Fruit fly (Drosophila melanogaster) whole organism, adult: ENCODE measurements around the gene CG18095.

Experiments
- CG11617 ChIP-seq: fragments of 200-800 bp; sonication (Bioruptor generic); optimal IDR thresholded peaks from 2 replicates; lab custom pipeline; 2017; ENCODE audit warnings: mild to moderate bottlenecking, missing biosample characterization, missing genetic modification reagents, missing genetic modification characterization
- CG12768 ChIP-seq: fragments of 200-800 bp; sonication (Bioruptor generic); optimal IDR thresholded peaks from 2 replicates; lab custom pipeline; 2017; ENCODE audit warnings: missing biosample characterization, missing genetic modification characterization, mild to moderate bottlenecking, moderate library complexity, missing genetic modification reagents
- CG14711 ChIP-seq: fragments of 200-800 bp; sonication (Bioruptor generic); optimal IDR thresholded peaks from 2 replicates; lab custom pipeline; 2018; ENCODE audit warnings: missing biosample characterization, mild to moderate bottlenecking, missing genetic modification characterization, moderate library complexity
- CG1620 ChIP-seq: fragments of 200-800 bp; sonication (Bioruptor generic); optimal IDR thresholded peaks from 2 replicates; lab custom pipeline; 2016; ENCODE audit warnings: missing biosample characterization, missing genetic modification characterization
- CG33017 ChIP-seq: fragments of 200-800 bp; sonication (Bioruptor generic); optimal IDR thresholded peaks from 2 replicates; lab custom pipeline; 2018; ENCODE audit warnings: missing biosample characterization, mild to moderate bottlenecking, missing genetic modification characterization, moderate library complexity
- CG5204 ChIP-seq: fragments of 200-800 bp; sonication (Bioruptor generic); optimal IDR thresholded peaks from 2 replicates; lab custom pipeline; 2016; ENCODE audit warnings: missing biosample characterization, missing genetic modification characterization
- CG7045 ChIP-seq: fragments of 200-800 bp; sonication (Bioruptor generic); optimal IDR thresholded peaks from 2 replicates; lab custom pipeline; 2017; ENCODE audit warnings: missing biosample characterization, mild to moderate bottlenecking, missing genetic modification characterization
- CG7101 ChIP-seq: fragments of 200-800 bp; sonication (Bioruptor generic); optimal IDR thresholded peaks from 2 replicates; lab custom pipeline; 2018; ENCODE audit warnings: missing biosample characterization, mild to moderate bottlenecking, missing genetic modification characterization, moderate library complexity
- Clk ChIP-seq: fragments of 200-800 bp; sonication (Bioruptor generic); optimal IDR thresholded peaks from 2 replicates; lab custom pipeline; 2017; ENCODE audit warnings: missing biosample characterization, missing genetic modification characterization
- Crg-1 ChIP-seq: fragments of 200-800 bp; sonication (Bioruptor generic); optimal IDR thresholded peaks from 2 replicates; lab custom pipeline; 2016; ENCODE audit warnings: missing biosample characterization, missing genetic modification characterization
- Hr96 ChIP-seq: fragments of 200-800 bp; sonication (Bioruptor generic); optimal IDR thresholded peaks from 2 replicates; lab custom pipeline; 2016; ENCODE audit warnings: missing biosample characterization, missing genetic modification characterization
- Mnt ChIP-seq: fragments of 200-800 bp; sonication (Bioruptor generic); optimal IDR thresholded peaks from 2 replicates; lab custom pipeline; 2016; ENCODE audit warnings: missing biosample characterization, mild to moderate bottlenecking, missing genetic modification characterization
- bab1 ChIP-seq: fragments of 200-800 bp; sonication (Bioruptor generic); optimal IDR thresholded peaks from 3 replicates; lab custom pipeline; 2019; ENCODE audit warnings: missing biosample characterization, mild to moderate bottlenecking, missing genetic modification characterization, moderate library complexity
- cic ChIP-seq: fragments of 200-800 bp; sonication (Bioruptor generic); optimal IDR thresholded peaks from 2 replicates; lab custom pipeline; 2017; ENCODE audit warnings: missing biosample characterization, mild to moderate bottlenecking, missing genetic modification characterization, moderate library complexity
- cnc ChIP-seq, 2 experiments: fragments of >200 bp; optimal IDR thresholded peaks; 2 replicates each; lab custom pipeline; 2017
- kay ChIP-seq: fragments of 200-800 bp; sonication (Bioruptor generic); peaks from one replicate; lab custom pipeline; 2016; ENCODE audit warnings: missing biosample characterization, missing genetic modification characterization, borderline replicate concordance
- ovo ChIP-seq: fragments of 200-800 bp; sonication (Bioruptor generic); optimal IDR thresholded peaks from 2 replicates; lab custom pipeline; 2016; ENCODE audit warnings: missing biosample characterization, missing genetic modification characterization
- pad ChIP-seq: fragments of 200-800 bp; sonication (Bioruptor generic); optimal IDR thresholded peaks from 3 replicates; lab custom pipeline; 2017; ENCODE audit warnings: missing biosample characterization, missing genetic modification characterization, mild to moderate bottlenecking, moderate library complexity, missing genetic modification reagents
- tj ChIP-seq: fragments of 200-800 bp; sonication (Bioruptor generic); optimal IDR thresholded peaks from 3 replicates; lab custom pipeline; 2017; ENCODE audit warnings: missing biosample characterization, mild to moderate bottlenecking, missing genetic modification characterization, moderate library complexity
- toe ChIP-seq: fragments of 200-800 bp; sonication (Bioruptor generic); optimal IDR thresholded peaks from 2 replicates; lab custom pipeline; 2016; ENCODE audit warnings: missing biosample characterization, missing genetic modification characterization

Gene CG18095

dm6 chr2L:14031439-14031838, at the start of gene CG18095:
Gene CG18095 (minus strand): TSS chr2L:14031539.
- TF ChIP-seq tj (no peak), CG33017 (tag; lab: Kevin White, UChicago) (no peak), Clk (GFP tag; lab: Kevin White, UChicago) (no peak), bab1 (GFP tag; lab: Kevin White, UChicago) (no peak), CG1620 (GFP tag; lab: Kevin White, UChicago) (no peak), CG7045 (GFP tag; lab: Kevin White, UChicago) (no peak), CG7101 (tag; lab: Kevin White, UChicago) (no peak)

dm6 chr2L:14070154-14070553, 38.8 kb upstream of the CG18095 start:
- no peak for TF ChIP-seq CG11617 (GFP tag; lab: Kevin White, UChicago)
- no peak for TF ChIP-seq CG14711
- TF ChIP-seq CG7045 (GFP tag; lab: Kevin White, UChicago), result no peak
- no peak for TF ChIP-seq kay (GFP tag; lab: Kevin White, UChicago)
- TF ChIP-seq CG33017 (tag; lab: Kevin White, UChicago), result no peak
- TF ChIP-seq CG7101 (tag; lab: Kevin White, UChicago), result no peak
- TF ChIP-seq tj, result no peak
- no peak for TF ChIP-seq pad
- TF ChIP-seq cic, result no peak
- no peak for TF ChIP-seq CG12768 (GFP tag; lab: Kevin White, UChicago)
- no peak for TF ChIP-seq cnc (optimal IDR thresholded peaks at IDR 0.05; lab: Kevin White, UChicago)
- TF ChIP-seq bab1 (GFP tag; lab: Kevin White, UChicago), result no peak
- TF ChIP-seq CG1620 (GFP tag; lab: Kevin White, UChicago), result no peak
- TF ChIP-seq Clk (GFP tag; lab: Kevin White, UChicago), result no peak

- TF ChIP-seq Hr96 (no peak), cnc (optimal IDR thresholded peaks at IDR 0.05; lab: Kevin White, UChicago) (no peak), Mnt (GFP tag; lab: Kevin White, UChicago) (no peak), CG12768 (GFP tag; lab: Kevin White, UChicago) (no peak), CG7045 (GFP tag; lab: Kevin White, UChicago) (no peak)
Observed at dm6 chr2L:14054903-14055302, 23.6 kb upstream of the CG18095 start.

dm6 chr2L:14054281-14054680, 22.9 kb upstream of the CG18095 start:
- TF ChIP-seq Crg-1 (no peak), bab1 (GFP tag; lab: Kevin White, UChicago) (no peak), kay (GFP tag; lab: Kevin White, UChicago) (no peak), Clk (GFP tag; lab: Kevin White, UChicago) (no peak), CG12768 (GFP tag; lab: Kevin White, UChicago) (no peak), CG5204 (no peak), cnc (optimal IDR thresholded peaks at IDR 0.05; lab: Kevin White, UChicago) (no peak), CG11617 (GFP tag; lab: Kevin White, UChicago) (no peak), toe (GFP tag; lab: Kevin White, UChicago) (no peak), cic (no peak), tj (no peak), CG33017 (tag; lab: Kevin White, UChicago) (no peak), pad (no peak), CG7101 (tag; lab: Kevin White, UChicago) (no peak), CG7045 (GFP tag; lab: Kevin White, UChicago) (no peak), ovo (no peak), Mnt (GFP tag; lab: Kevin White, UChicago) (no peak), CG1620 (GFP tag; lab: Kevin White, UChicago) (no peak), CG14711 (no peak), Hr96 (no peak)

- no peak for TF ChIP-seq CG14711
Observed at dm6 chr2L:14049958-14050357, 18.6 kb upstream of the CG18095 start.

- TF ChIP-seq Mnt (GFP tag; lab: Kevin White, UChicago) (no peak), CG7045 (GFP tag; lab: Kevin White, UChicago) (no peak), cnc (optimal IDR thresholded peaks at IDR 0.05; lab: Kevin White, UChicago) (no peak), CG12768 (GFP tag; lab: Kevin White, UChicago) (no peak), CG5204 (no peak), pad (no peak), Crg-1 (no peak), Clk (GFP tag; lab: Kevin White, UChicago) (no peak), ovo (no peak), CG7101 (tag; lab: Kevin White, UChicago) (no peak), CG33017 (tag; lab: Kevin White, UChicago) (no peak), CG11617 (GFP tag; lab: Kevin White, UChicago) (no peak), Hr96 (no peak), bab1 (GFP tag; lab: Kevin White, UChicago) (no peak), CG1620 (GFP tag; lab: Kevin White, UChicago) (no peak), kay (GFP tag; lab: Kevin White, UChicago) (no peak), tj (no peak), cic (no peak), CG14711 (no peak), toe (GFP tag; lab: Kevin White, UChicago) (no peak)
Observed at dm6 chr2L:14047170-14047632, 15.9 kb upstream of the CG18095 start, which contains the start of gene NimC4. Gene NimC4 (plus strand): TSS chr2L:14047582.

- TF ChIP-seq ovo (no peak), CG33017 (tag; lab: Kevin White, UChicago) (no peak), Crg-1 (no peak), cic (no peak), kay (GFP tag; lab: Kevin White, UChicago) (no peak), tj (no peak), cnc (optimal IDR thresholded peaks at IDR 0.05; lab: Kevin White, UChicago) (no peak), CG7101 (tag; lab: Kevin White, UChicago) (no peak), Mnt (GFP tag; lab: Kevin White, UChicago) (no peak), CG7045 (GFP tag; lab: Kevin White, UChicago) (no peak), pad (no peak), CG5204 (no peak), Clk (GFP tag; lab: Kevin White, UChicago) (no peak), CG11617 (GFP tag; lab: Kevin White, UChicago) (no peak), Hr96 (no peak)
Observed at dm6 chr2L:14045562-14046196, 14.3 kb upstream of the CG18095 start.
